Fruit fly (Drosophila melanogaster): ENCODE results near the gene retm.
A peak's percentile ranks its signal among the peaks of the same experiment; 100 is the strongest.

Gene retm

DNA sequence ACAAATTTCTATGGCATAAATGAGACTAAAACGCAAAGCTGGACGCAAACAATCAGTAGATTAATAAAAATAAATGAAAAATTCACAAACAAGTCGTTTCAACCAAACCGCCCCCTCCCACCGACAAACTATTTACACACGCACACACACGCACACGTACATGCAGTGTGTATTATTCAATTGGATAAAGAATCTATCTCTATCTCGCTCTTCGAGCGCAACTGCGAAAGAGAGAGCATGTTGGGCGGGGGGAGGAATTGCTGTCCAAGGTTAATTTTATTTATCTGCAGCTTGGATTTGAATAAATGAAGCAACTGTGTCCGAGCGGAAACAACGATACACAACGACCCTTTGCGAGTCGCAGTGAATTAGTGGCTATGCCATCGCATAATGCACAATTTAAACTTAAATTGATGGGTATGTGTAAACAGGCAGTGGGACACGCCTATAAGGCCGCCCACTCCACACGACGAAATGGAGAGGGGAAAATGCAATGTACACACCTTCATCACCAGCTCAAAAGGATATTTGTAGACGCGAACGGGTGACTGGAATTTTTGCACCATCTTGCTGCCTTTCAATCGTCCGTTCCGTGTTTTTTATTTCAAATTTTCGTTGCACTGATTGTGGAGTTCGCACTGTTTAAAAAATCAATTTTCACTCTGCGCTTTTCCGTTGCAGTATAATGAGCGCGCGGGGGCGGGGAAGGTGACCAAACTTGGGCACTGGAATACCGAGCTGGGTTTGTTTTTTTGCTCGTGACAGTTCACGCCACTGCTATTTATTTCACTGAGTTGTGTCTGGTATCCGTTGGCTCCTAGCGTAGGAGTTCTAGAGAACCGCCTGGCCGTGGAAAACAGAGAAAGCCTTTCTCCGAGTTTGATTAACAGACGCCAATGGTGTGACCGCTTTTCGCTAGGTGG is at the start of gene retm:
retm (minus strand) TSS at position 898 of the 923 bp plus-strand sequence.
- TF ChIP-seq CG7368 (GFP tag; optimal IDR thresholded peaks at IDR 0.05) (peak; percentile 13), CG6276 (GFP tag; optimal IDR thresholded peaks at IDR 0.05) (no peak), CG3032 (tag; optimal IDR thresholded peaks at IDR 0.05) (peak; percentile 8), eg (GFP tag; IDR thresholded peaks at IDR 0.05) (no peak), topi (GFP tag; optimal IDR thresholded peaks at IDR 0.05) (no peak), CG11762 (GFP tag; optimal IDR thresholded peaks at IDR 0.05; ENCODE audit: insufficient read depth) (no peak), CG8319 (GFP tag; optimal IDR thresholded peaks at IDR 0.05) (peak; percentile 12), CG6163 (GFP tag; IDR thresholded peaks at IDR 0.05) (peak; percentile 11; the same call in 1 of the 3 replicates), Sox15 (GFP tag; optimal IDR thresholded peaks at IDR 0.05) (no peak), CG15336 (GFP tag; IDR thresholded peaks at IDR 0.05) (no peak), CG3919 (GFP tag; optimal IDR thresholded peaks at IDR 0.05) (no peak), CG8119 (GFP tag; IDR thresholded peaks at IDR 0.05) (peak; percentile 20; the same call in 1 of the 3 replicates), Blimp-1 (GFP tag; optimal IDR thresholded peaks at IDR 0.05) (no peak), Eip93F (GFP tag; optimal IDR thresholded peaks at IDR 0.05) (no peak), CG31627 (GFP tag; optimal IDR thresholded peaks at IDR 0.05) (no peak), ss (GFP tag; optimal IDR thresholded peaks at IDR 0.05) (peak in 1 of 2 experiments; percentile 30), Hr38 (GFP tag; optimal IDR thresholded peaks at IDR 0.05) (no peak), CG1621 (tag; optimal IDR thresholded peaks at IDR 0.05) (no peak), CG11294 (GFP tag; IDR thresholded peaks at IDR 0.05) (no peak), CG6854 (GFP tag; optimal IDR thresholded peaks at IDR 0.05) (peak; percentile 52), fkh (GFP tag; optimal IDR thresholded peaks at IDR 0.05) (peak; percentile 92), Ets96B (tag; optimal IDR thresholded peaks at IDR 0.05) (no peak), vri (GFP tag; optimal IDR thresholded peaks at IDR 0.05) (peak; percentile 89), fd85E (GFP tag; optimal IDR thresholded peaks at IDR 0.05) (no peak), Smox (GFP tag; optimal IDR thresholded peaks at IDR 0.05) (no peak), Hr39 (GFP tag; optimal IDR thresholded peaks at IDR 0.05) (no peak), pdm3 (GFP tag; optimal IDR thresholded peaks at IDR 0.05) (no peak), salr (GFP tag; optimal IDR thresholded peaks at IDR 0.05) (peak in 1 of 2 experiments; percentile 8), achi (GFP tag; optimal IDR thresholded peaks at IDR 0.05) (no peak), svp (GFP tag) (peak; percentile 70)

- TF ChIP-seq CG15336 (GFP tag; IDR thresholded peaks at IDR 0.05): no peak
- TF ChIP-seq CG6276 (GFP tag; optimal IDR thresholded peaks at IDR 0.05): peak; percentile 56
Measured at dm6 chr2L:6503724-6504037, 48.0 kb upstream of the retm start.

- peak; percentile 54; the same call in 2 of the 3 replicates for TF ChIP-seq CG8119 (GFP tag; IDR thresholded peaks at IDR 0.05)
- peak; percentile 67; the same call in 2 of the 3 replicates for TF ChIP-seq eg (GFP tag; IDR thresholded peaks at IDR 0.05)
- TF ChIP-seq cyc (GFP tag; optimal IDR thresholded peaks at IDR 0.05): no peak
- peak; percentile 57 for TF ChIP-seq CG15336 (GFP tag; IDR thresholded peaks at IDR 0.05)
- peak; percentile 80 for TF ChIP-seq CG6276 (GFP tag; optimal IDR thresholded peaks at IDR 0.05)
- no peak for TF ChIP-seq CG1621 (tag; optimal IDR thresholded peaks at IDR 0.05)
- TF ChIP-seq CG32006 (GFP tag; optimal IDR thresholded peaks at IDR 0.05): peak; percentile 25
- no peak for TF ChIP-seq CG16779 (tag; optimal IDR thresholded peaks at IDR 0.05)
Measured at dm6 chr2L:6502887-6503723, 47.4 kb upstream of the retm start.
